Worm (Caenorhabditis elegans) whole organism, young adult: ENCODE data around the gene C41G6.12.

Source experiments
- B0035.1 ChIP-seq: sonication (generic microtip); optimal IDR thresholded peaks from 2 replicates; lab custom pipeline; 2016; ENCODE audit warnings: missing genetic modification characterization, mild to moderate bottlenecking, missing compliant biosample characterization, missing genotype, missing genetic modification reagents
- ama-1 ChIP-seq, 3 experiments: fragments of 150-350 bp in 1 of 3; sonication (generic microtip) in 2 of 3; optimal IDR thresholded peaks; 2 replicates each; lab custom pipeline; 2014 to 2018; ENCODE audit warnings: missing biosample characterization in 2 of 3, missing genetic modification characterization in 2 of 3, missing genetic modification reagents in 2 of 3
- let-526 ChIP-seq: fragments of 200-800 bp; sonication (Bioruptor generic); IDR thresholded peaks from 2 replicates; pipeline ENCODE4 v1.3.6; 2022; ENCODE audit warnings: missing genetic modification reagents, missing genetic modification characterization, missing compliant biosample characterization
- snpc-4 ChIP-seq, 5 experiments: fragments of 150-350 bp in 1 of 5; sonication (generic microtip) in 4 of 5; optimal IDR thresholded peaks; 2 replicates each; lab custom pipeline; 2014 to 2018; ENCODE audit warnings: missing genetic modification characterization in 5 of 5, missing biosample characterization in 3 of 5, antibody characterized with exemption in 2 of 5, mild to moderate bottlenecking in 2 of 5, missing compliant biosample characterization in 2 of 5, missing genotype in 2 of 5, moderate library complexity in 2 of 5, missing genetic modification reagents in 1 of 5

DNA sequence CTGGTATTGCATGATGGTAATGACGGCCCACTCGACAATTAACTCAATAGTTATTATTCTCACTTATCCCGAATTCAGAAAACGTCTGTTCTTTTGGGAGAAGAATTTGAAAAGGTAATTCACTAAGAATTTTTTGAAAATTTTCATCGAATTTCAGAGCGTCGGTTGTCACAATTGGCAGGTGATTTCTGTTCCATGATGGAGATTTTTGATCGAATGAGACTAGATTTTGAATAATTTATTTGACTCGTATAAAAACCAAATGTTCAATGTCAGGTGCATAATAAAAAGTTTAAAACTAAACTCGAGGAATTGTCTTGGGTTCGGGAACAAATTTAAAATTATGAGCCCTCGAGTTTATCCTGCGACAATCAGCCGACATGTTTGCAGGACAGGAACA lies 9.1 kb upstream of the C41G6.12 start, which contains the start of gene sri-25:
- TF ChIP-seq B0035.1 = no peak
- TF ChIP-seq let-526 (GFP tag; lab: Robert Waterston, UW) = no peak
- no peak for TF ChIP-seq snpc-4 (GFP tag; optimal IDR thresholded peaks at IDR 0.05; lab: Kevin White, UChicago)
- TF ChIP-seq snpc-4 (tag; optimal IDR thresholded peaks at IDR 0.05; lab: Kevin White, UChicago) = no peak
- no peak for TF ChIP-seq ama-1 (optimal IDR thresholded peaks at IDR 0.05; lab: Kevin White, UChicago)
- TF ChIP-seq ama-1 (GFP tag; optimal IDR thresholded peaks at IDR 0.05; lab: Kevin White, UChicago) = no peak
